Fruit fly (Drosophila melanogaster) whole organism, embryonic: ENCODE data around the gene mRpL28.
A peak's percentile ranks its signal among the peaks of the same experiment; 100 is the strongest.

ENCODE experiments used
- Aef1 ChIP-seq: fragments of 200-800 bp; sonication (Bioruptor generic); IDR thresholded peaks from 3 replicates; pipeline ENCODE4 v1.3.6; 2022; ENCODE audit warnings: missing biosample characterization, missing genetic modification characterization
- Atf3 ChIP-seq: fragments of 200-800 bp; sonication (Bioruptor generic); optimal IDR thresholded peaks from 3 replicates; lab custom pipeline; 2016; ENCODE audit warnings: missing biosample characterization, missing genetic modification characterization
- CG10979 ChIP-seq: fragments of 200-800 bp; sonication (Bioruptor generic); optimal IDR thresholded peaks from 2 replicates; lab custom pipeline; 2018; ENCODE audit warnings: missing biosample characterization, mild to moderate bottlenecking, missing genetic modification characterization, moderate library complexity
- CG11504 ChIP-seq: fragments of 200-800 bp; sonication (Bioruptor generic); optimal IDR thresholded peaks from 3 replicates; lab custom pipeline; 2019; ENCODE audit warnings: missing biosample characterization, mild to moderate bottlenecking, missing genetic modification characterization, moderate library complexity
- CG11723 ChIP-seq: fragments of 200-800 bp; sonication (Bioruptor generic); optimal IDR thresholded peaks from 2 replicates; lab custom pipeline; 2017; ENCODE audit warnings: missing biosample characterization, mild to moderate bottlenecking, missing genetic modification characterization
- CG12104 ChIP-seq: fragments of 200-800 bp; sonication (Bioruptor generic); optimal IDR thresholded peaks from 3 replicates; lab custom pipeline; 2016; ENCODE audit warnings: missing biosample characterization, missing genetic modification characterization
- CG12299 ChIP-seq: fragments of 200-800 bp; sonication (Bioruptor generic); optimal IDR thresholded peaks from 2 replicates; lab custom pipeline; 2018; ENCODE audit warnings: missing biosample characterization, mild to moderate bottlenecking, missing genetic modification characterization
- CG13424 ChIP-seq: fragments of 200-800 bp; sonication (Bioruptor generic); optimal IDR thresholded peaks from 2 replicates; lab custom pipeline; 2019; ENCODE audit warnings: missing biosample characterization, mild to moderate bottlenecking, missing genetic modification characterization, moderate library complexity
- CG13624 ChIP-seq: fragments of 200-800 bp; sonication (Bioruptor generic); optimal IDR thresholded peaks from 2 replicates; lab custom pipeline; 2016; ENCODE audit warnings: missing biosample characterization, missing genetic modification characterization
- CG15601 ChIP-seq: fragments of 200-800 bp; sonication (Bioruptor generic); optimal IDR thresholded peaks from 3 replicates; lab custom pipeline; 2019; ENCODE audit warnings: missing biosample characterization, mild to moderate bottlenecking, missing genetic modification characterization, moderate library complexity
- CG17186 ChIP-seq: fragments of 200-800 bp; sonication (Bioruptor generic); optimal IDR thresholded peaks from 3 replicates; lab custom pipeline; 2017; ENCODE audit warnings: missing biosample characterization, missing genetic modification reagents, missing genetic modification characterization
- CG17359 ChIP-seq: fragments of 200-800 bp; sonication (Bioruptor generic); optimal IDR thresholded peaks from 3 replicates; lab custom pipeline; 2018; ENCODE audit warnings: missing biosample characterization, mild to moderate bottlenecking, missing genetic modification characterization, moderate library complexity
- CG17912 ChIP-seq: fragments of 200-800 bp; sonication (Bioruptor generic); optimal IDR thresholded peaks from 2 replicates; lab custom pipeline; 2018; ENCODE audit warnings: missing biosample characterization, mild to moderate bottlenecking, missing genetic modification characterization
- CG2202 ChIP-seq: fragments of 200-800 bp; sonication (Bioruptor generic); optimal IDR thresholded peaks from 2 replicates; lab custom pipeline; 2018; ENCODE audit warnings: missing biosample characterization, mild to moderate bottlenecking, missing genetic modification characterization
- CG3726 ChIP-seq: fragments of 200-800 bp; sonication (Bioruptor generic); IDR thresholded peaks from 3 replicates; pipeline ENCODE4, ENCODE4 v1.3.6; 2022; ENCODE audit warnings: missing biosample characterization, missing genetic modification characterization
- CG3838 ChIP-seq: fragments of 200-800 bp; sonication (Bioruptor generic); optimal IDR thresholded peaks from 3 replicates; lab custom pipeline; 2016; ENCODE audit warnings: missing biosample characterization, missing genetic modification characterization
- CG42726 ChIP-seq: fragments of 200-800 bp; sonication (Bioruptor generic); IDR thresholded peaks from 2 replicates; pipeline ENCODE4 v1.3.6; 2022; ENCODE audit warnings: missing biosample characterization, missing genetic modification characterization; ENCODE audit not compliant: partially characterized antibody
- CG5953 ChIP-seq: fragments of 200-800 bp; sonication (Bioruptor generic); IDR thresholded peaks from 2 replicates; pipeline ENCODE4 v1.3.6; 2022; ENCODE audit warnings: missing biosample characterization, missing genetic modification characterization
- CG7556 ChIP-seq: fragments of 200-800 bp; sonication (Bioruptor generic); optimal IDR thresholded peaks from 2 replicates; lab custom pipeline; 2017; ENCODE audit warnings: missing biosample characterization, mild to moderate bottlenecking, missing genetic modification characterization
- CG9215 ChIP-seq: fragments of 200-800 bp; sonication (Bioruptor generic); IDR thresholded peaks from 2 replicates; pipeline ENCODE4 v1.3.6; 2022; ENCODE audit warnings: missing biosample characterization, missing genetic modification characterization
- CoRest ChIP-seq: fragments of 200-800 bp; sonication (Bioruptor generic); optimal IDR thresholded peaks from 3 replicates; lab custom pipeline; 2018; ENCODE audit warnings: missing biosample characterization, mild to moderate bottlenecking, missing genetic modification characterization, moderate library complexity
- CrebB ChIP-seq: fragments of 200-800 bp; sonication (Bioruptor generic); optimal IDR thresholded peaks from 3 replicates; lab custom pipeline; 2018; ENCODE audit warnings: missing biosample characterization, mild to moderate bottlenecking, missing genetic modification characterization
- Fer1 ChIP-seq: fragments of 200-800 bp; sonication (Bioruptor generic); optimal IDR thresholded peaks from 2 replicates; lab custom pipeline; 2017; ENCODE audit warnings: missing biosample characterization, mild to moderate bottlenecking, missing genetic modification characterization
- Gsc ChIP-seq: fragments of 200-800 bp; sonication (Bioruptor generic); IDR thresholded peaks from 2 replicates; pipeline ENCODE4 v1.3.6; 2022; ENCODE audit warnings: missing biosample characterization, missing genetic modification characterization
- HLH4C ChIP-seq: fragments of 200-800 bp; sonication (Bioruptor generic); IDR thresholded peaks from 3 replicates; pipeline ENCODE4 v1.3.6; 2022; ENCODE audit warnings: missing biosample characterization, missing genetic modification characterization; ENCODE audit not compliant: partially characterized antibody
- HLH54F ChIP-seq: fragments of 200-800 bp; sonication (Bioruptor generic); optimal IDR thresholded peaks from 3 replicates; lab custom pipeline; 2016; ENCODE audit warnings: missing biosample characterization, missing genetic modification characterization
- Hr78 ChIP-seq, 2 experiments: fragments of 200-800 bp in 1 of 2; fragments of >200 bp in 1 of 2; sonication (Bioruptor generic) in 1 of 2; optimal IDR thresholded peaks; 2 replicates each; lab custom pipeline; 2017 to 2019; ENCODE audit warnings: missing biosample characterization in 2 of 2, missing genetic modification characterization in 2 of 2, mild to moderate bottlenecking in 1 of 2, moderate library complexity in 1 of 2
- Lim3 ChIP-seq: fragments of 200-800 bp; sonication (Bioruptor generic); IDR thresholded peaks from 2 replicates; pipeline ENCODE4 v1.3.6; 2022; ENCODE audit warnings: missing biosample characterization, missing genetic modification characterization
- MESR4 ChIP-seq: fragments of 200-800 bp; sonication (Bioruptor generic); optimal IDR thresholded peaks from 2 replicates; lab custom pipeline; 2018; ENCODE audit warnings: missing biosample characterization, mild to moderate bottlenecking, missing genetic modification characterization, moderate library complexity
- Max ChIP-seq: fragments of 200-800 bp; sonication (Bioruptor generic); optimal IDR thresholded peaks from 2 replicates; lab custom pipeline; 2016; ENCODE audit warnings: missing biosample characterization, mild to moderate bottlenecking, missing genetic modification characterization
- Optix ChIP-seq: fragments of 200-800 bp; sonication (Bioruptor generic); IDR thresholded peaks from 3 replicates; pipeline ENCODE4 v1.3.6; 2022; ENCODE audit warnings: missing biosample characterization, missing genetic modification characterization
- Sry-δ ChIP-seq: fragments of 200-800 bp; sonication (Bioruptor generic); optimal IDR thresholded peaks from 2 replicates; lab custom pipeline; 2016; ENCODE audit warnings: missing biosample characterization, missing genetic modification characterization
- Trl ChIP-seq, 3 experiments: fragments of >200 bp in 2 of 3; fragments of 200-800 bp in 1 of 3; sonication (Bioruptor generic) in 1 of 3; optimal IDR thresholded peaks; 2 replicates in 1 of 3; 3 replicates in 2 of 3; lab custom pipeline; 2016 to 2017; ENCODE audit warnings: missing biosample characterization in 1 of 3, missing genetic modification characterization in 1 of 3
- abd-A ChIP-seq: fragments of 200-800 bp; sonication (Bioruptor generic); optimal IDR thresholded peaks from 3 replicates; lab custom pipeline; 2019; ENCODE audit warnings: missing biosample characterization, mild to moderate bottlenecking, missing genetic modification characterization, moderate library complexity
- bab2 ChIP-seq: fragments of 200-800 bp; sonication (Bioruptor generic); optimal IDR thresholded peaks from 2 replicates; lab custom pipeline; 2016; ENCODE audit warnings: missing biosample characterization, missing genetic modification characterization
- bigmax ChIP-seq: fragments of 200-800 bp; sonication (Bioruptor generic); optimal IDR thresholded peaks from 2 replicates; lab custom pipeline; 2018; ENCODE audit warnings: missing biosample characterization, mild to moderate bottlenecking, missing genetic modification characterization
- cas ChIP-seq: fragments of 200-800 bp; sonication (Bioruptor generic); IDR thresholded peaks from 2 replicates; pipeline ENCODE4 v1.3.6; 2022; ENCODE audit warnings: missing biosample characterization, missing genetic modification characterization
- chif ChIP-seq, 2 experiments: fragments of 200-800 bp; sonication (Bioruptor generic); optimal IDR thresholded peaks; 3 replicates each; lab custom pipeline; 2016; ENCODE audit warnings: missing biosample characterization in 2 of 2, missing genetic modification characterization in 2 of 2
- emc ChIP-seq: fragments of 200-800 bp; sonication (Bioruptor generic); optimal IDR thresholded peaks from 2 replicates; lab custom pipeline; 2016; ENCODE audit warnings: missing biosample characterization, missing genetic modification characterization
- fd64A ChIP-seq: fragments of 200-800 bp; sonication (Bioruptor generic); optimal IDR thresholded peaks from 3 replicates; lab custom pipeline; 2018; ENCODE audit warnings: missing biosample characterization, mild to moderate bottlenecking, missing genetic modification characterization
- lmd ChIP-seq: fragments of 200-800 bp; sonication (Bioruptor generic); IDR thresholded peaks from 2 replicates; pipeline ENCODE4 v1.3.6; 2022; ENCODE audit warnings: missing biosample characterization, missing genetic modification characterization
- nerfin-1 ChIP-seq: fragments of 200-800 bp; sonication (Bioruptor generic); optimal IDR thresholded peaks from 3 replicates; lab custom pipeline; 2019; ENCODE audit warnings: missing biosample characterization, mild to moderate bottlenecking, missing genetic modification characterization, moderate library complexity
- nerfin-2 ChIP-seq: fragments of 200-800 bp; sonication (Bioruptor generic); IDR thresholded peaks from 2 replicates; pipeline ENCODE4 v1.3.6; 2022; ENCODE audit warnings: missing biosample characterization, missing genetic modification characterization; ENCODE audit not compliant: partially characterized antibody
- sd ChIP-seq: fragments of 200-800 bp; sonication (Bioruptor generic); optimal IDR thresholded peaks from 3 replicates; lab custom pipeline; 2018; ENCODE audit warnings: missing biosample characterization, mild to moderate bottlenecking, missing genetic modification characterization, moderate library complexity
- slbo ChIP-seq: fragments of 200-800 bp; sonication (Bioruptor generic); IDR thresholded peaks from 2 replicates; pipeline ENCODE4 v1.3.6; 2022; ENCODE audit warnings: missing biosample characterization, missing genetic modification characterization
- sr ChIP-seq: fragments of 200-800 bp; sonication (Bioruptor generic); IDR thresholded peaks from 3 replicates; pipeline ENCODE4 v1.3.6; 2022; ENCODE audit warnings: missing biosample characterization, missing genetic modification characterization
- tll ChIP-seq, 2 experiments: fragments of 200-800 bp in 1 of 2; fragments of >200 bp in 1 of 2; sonication (Bioruptor generic) in 1 of 2; optimal IDR thresholded peaks; 2 replicates each; lab custom pipeline; 2017 to 2019; ENCODE audit warnings: missing biosample characterization in 2 of 2, missing genetic modification characterization in 2 of 2, mild to moderate bottlenecking in 1 of 2, moderate library complexity in 1 of 2
- tna ChIP-seq: fragments of 200-800 bp; sonication (Bioruptor generic); IDR thresholded peaks from 2 replicates; pipeline ENCODE4 v1.3.6; 2022; ENCODE audit warnings: missing biosample characterization, missing genetic modification characterization; ENCODE audit not compliant: partially characterized antibody
- unc-4 ChIP-seq: fragments of 200-800 bp; sonication (Bioruptor generic); IDR thresholded peaks from 2 replicates; pipeline ENCODE4 v1.3.6; 2022; ENCODE audit warnings: missing biosample characterization, missing genetic modification characterization; ENCODE audit not compliant: partially characterized antibody

mRpL28 gene

DNA sequence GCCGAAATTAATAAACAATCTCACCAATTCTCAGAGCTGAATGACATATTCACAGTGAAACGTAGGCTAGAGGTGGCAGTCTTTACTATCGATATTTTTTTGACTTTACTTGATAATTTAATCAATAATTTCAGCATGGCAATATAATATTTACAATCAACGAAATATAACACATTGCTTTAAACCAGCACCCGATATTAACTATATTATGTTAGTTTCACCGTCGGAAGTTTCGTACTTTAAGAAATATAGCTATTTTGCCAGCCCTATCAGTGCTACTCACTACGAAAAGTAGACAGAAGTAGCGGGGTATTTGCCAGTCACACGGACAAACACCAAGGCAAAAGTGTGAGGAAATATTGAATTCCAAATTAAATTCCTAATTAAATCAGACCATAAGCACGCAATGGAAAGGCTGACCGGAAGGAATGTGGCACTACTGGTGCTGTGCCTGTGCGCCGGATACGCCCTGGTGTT, 37.0 kb downstream of the mRpL28 start, which contains the start of the genes CG31917, Tfb5 and SelT (continued):
- TF ChIP-seq CG9215 (peak; percentile 18; the same call in 1 of the 2 replicates), tna (GFP tag; lab: Robert Waterston, UW) (no peak), CoRest (tag; lab: Kevin White, UChicago) (peak; percentile 70), CG11504 (tag; lab: Kevin White, UChicago) (peak; percentile 65), Hr78 (GFP tag; optimal IDR thresholded peaks at IDR 0.05; lab: Kevin White, UChicago) (peak in 1 of 2 experiments; percentile 18), Lim3 (GFP tag; lab: Robert Waterston, UW) (no peak), CG12299 (peak; percentile 59), bigmax (GFP tag; lab: Kevin White, UChicago) (no peak), abd-A (tag; lab: Kevin White, UChicago) (no peak), tll (GFP tag; optimal IDR thresholded peaks at IDR 0.05; lab: Kevin White, UChicago) (peak in 1 of 2 experiments; percentile 64), MESR4 (peak; percentile 65), CG3838 (GFP tag; lab: Kevin White, UChicago) (peak; percentile 38), slbo (GFP tag; lab: Robert Waterston, UW) (peak; percentile 71), sd (tag; lab: Kevin White, UChicago) (peak; percentile 91), Sry-δ (GFP tag; lab: Kevin White, UChicago) (peak; percentile 91), HLH4C (GFP tag; lab: Robert Waterston, UW) (peak; percentile 65), chif (GFP tag; optimal IDR thresholded peaks at IDR 0.05; lab: Kevin White, UChicago) (peak; percentile 17 to 52), nerfin-1 (tag; lab: Kevin White, UChicago) (peak; percentile 45), bab2 (GFP tag; lab: Kevin White, UChicago) (peak; percentile 70), Aef1 (GFP tag; lab: Robert Waterston, UW) (peak; percentile 22; the same call in 1 of the 3 replicates), CrebB (peak; percentile 1), CG10979 (peak; percentile 39), nerfin-2 (GFP tag; lab: Robert Waterston, UW) (peak; percentile 37; the same call in 1 of the 2 replicates), CG5953 (GFP tag; lab: Robert Waterston, UW) (no peak), CG42726 (GFP tag; lab: Robert Waterston, UW) (no peak; the same call in 1 of the 2 replicates), CG12104 (GFP tag; lab: Kevin White, UChicago) (peak; percentile 40), CG13424 (tag; lab: Kevin White, UChicago) (peak; percentile 70), Fer1 (GFP tag; lab: Kevin White, UChicago) (no peak), fd64A (GFP tag; lab: Kevin White, UChicago) (no peak), CG3726 (GFP tag; lab: Robert Waterston, UW) (no peak), CG17359 (tag; lab: Kevin White, UChicago) (no peak), sr (no peak), CG2202 (tag; lab: Kevin White, UChicago) (no peak), unc-4 (GFP tag; lab: Robert Waterston, UW) (peak; percentile 79), Max (GFP tag; lab: Kevin White, UChicago) (peak; percentile 59), lmd (GFP tag; lab: Robert Waterston, UW) (0 out of 2 replicates have a peak, but pooled peaks have one; percentile 16), CG15601 (tag; lab: Kevin White, UChicago) (peak; percentile 58), CG7556 (GFP tag; lab: Kevin White, UChicago) (peak; percentile 47), HLH54F (GFP tag; lab: Kevin White, UChicago) (peak; percentile 59), emc (GFP tag; lab: Kevin White, UChicago) (no peak), CG11723 (GFP tag; lab: Kevin White, UChicago) (no peak), Trl (optimal IDR thresholded peaks at IDR 0.05; lab: Kevin White, UChicago) (no peak), Trl (GFP tag; optimal IDR thresholded peaks at IDR 0.05; lab: Kevin White, UChicago) (no peak), Atf3 (GFP tag; lab: Kevin White, UChicago) (no peak), CG13624 (peak; percentile 82), cas (GFP tag; lab: Robert Waterston, UW) (no peak), Optix (GFP tag; lab: Robert Waterston, UW) (no peak), CG17912 (GFP tag; lab: Kevin White, UChicago) (no peak), Gsc (GFP tag; lab: Robert Waterston, UW) (no peak), CG17186 (GFP tag; lab: Kevin White, UChicago) (no peak)
